Worm (Caenorhabditis elegans) whole organism, midembryonic: ENCODE measurements around the gene htp-1.

Experiments used
- T22C8.4 ChIP-seq: fragments of 200-800 bp; sonication (Bioruptor generic); IDR thresholded peaks from 2 replicates; pipeline ENCODE4 v1.3.6; 2022; ENCODE audit warnings: missing genetic modification characterization, missing compliant biosample characterization
- cog-1 ChIP-seq: sonication (generic microtip); optimal IDR thresholded peaks from 2 replicates; lab custom pipeline; 2016; ENCODE audit warnings: missing genetic modification characterization, missing compliant biosample characterization
- flt-1 ChIP-seq: fragments of 200-800 bp; sonication (Bioruptor generic); IDR thresholded peaks from 2 replicates; pipeline ENCODE4 v1.3.6; 2022; ENCODE audit warnings: missing genetic modification characterization, missing compliant biosample characterization
- tab-1 ChIP-seq: fragments of 200-800 bp; sonication (Bioruptor generic); IDR thresholded peaks from 2 replicates; pipeline ENCODE4 v1.3.6; 2022; ENCODE audit warnings: missing genetic modification characterization, missing compliant biosample characterization
- ztf-23 ChIP-seq: fragments of 200-800 bp; sonication (Bioruptor generic); IDR thresholded peaks from 2 replicates; pipeline ENCODE4 v1.3.6; 2022; ENCODE audit warnings: missing genetic modification reagents, missing genetic modification characterization, missing compliant biosample characterization

ce11 chrIV:5411641-5412337, 20.4 kb upstream of the htp-1 start, which contains the start of gene ZK616.8:
- TF ChIP-seq tab-1 (GFP tag; lab: Robert Waterston, UW) (no peak), ztf-23 (no peak), T22C8.4 (GFP tag; lab: Robert Waterston, UW) (peak; percentile 61), cog-1 (no peak), flt-1 (GFP tag; lab: Robert Waterston, UW) (no peak)
